Fruit fly (Drosophila melanogaster) whole organism, embryonic: ENCODE measurements around the gene CG5541.
A peak's percentile ranks its signal among the peaks of the same experiment; 100 is the strongest.

Experiments used
- Abd-B ChIP-seq: fragments of 200-800 bp; sonication (Bioruptor generic); optimal IDR thresholded peaks from 2 replicates; lab custom pipeline; 2018; ENCODE audit warnings: missing biosample characterization, mild to moderate bottlenecking, missing genetic modification characterization, moderate library complexity
- Atf6 ChIP-seq: fragments of 200-800 bp; sonication (Bioruptor generic); IDR thresholded peaks from 2 replicates; pipeline ENCODE4 v1.3.6; 2022; ENCODE audit warnings: missing biosample characterization, missing genetic modification characterization
- CG10321 ChIP-seq: fragments of 200-800 bp; sonication (Bioruptor generic); IDR thresholded peaks from 2 replicates; pipeline ENCODE4 v1.3.6; 2022; ENCODE audit warnings: missing biosample characterization, missing genetic modification characterization
- CG10654 ChIP-seq: fragments of 200-800 bp; sonication (Bioruptor generic); optimal IDR thresholded peaks from 2 replicates; lab custom pipeline; 2016; ENCODE audit warnings: missing biosample characterization, missing genetic modification characterization
- CG11560 ChIP-seq: fragments of 200-800 bp; sonication (Bioruptor generic); IDR thresholded peaks from 3 replicates; pipeline ENCODE4 v1.3.6; 2022; ENCODE audit warnings: missing biosample characterization, missing genetic modification characterization
- CG12744 ChIP-seq: fragments of 200-800 bp; sonication (Bioruptor generic); optimal IDR thresholded peaks from 2 replicates; lab custom pipeline; 2016; ENCODE audit warnings: missing biosample characterization, missing genetic modification characterization
- CG1529 ChIP-seq: fragments of 200-800 bp; sonication (Bioruptor generic); optimal IDR thresholded peaks from 3 replicates; lab custom pipeline; 2018; ENCODE audit warnings: missing biosample characterization, missing genetic modification characterization
- CG15479 ChIP-seq: fragments of 200-800 bp; sonication (Bioruptor generic); optimal IDR thresholded peaks from 3 replicates; lab custom pipeline; 2019; ENCODE audit warnings: missing biosample characterization, mild to moderate bottlenecking, missing genetic modification characterization, moderate library complexity
- CG15696 ChIP-seq: fragments of 200-800 bp; sonication (Bioruptor generic); optimal IDR thresholded peaks from 2 replicates; lab custom pipeline; 2019; ENCODE audit warnings: missing biosample characterization, mild to moderate bottlenecking, missing genetic modification characterization, moderate library complexity
- CG17568 ChIP-seq: fragments of 200-800 bp; sonication (Bioruptor generic); optimal IDR thresholded peaks from 2 replicates; lab custom pipeline; 2018; ENCODE audit warnings: missing biosample characterization, mild to moderate bottlenecking, missing genetic modification characterization, moderate library complexity
- CG18619 ChIP-seq: fragments of 200-800 bp; sonication (Bioruptor generic); optimal IDR thresholded peaks from 3 replicates; lab custom pipeline; 2017; ENCODE audit warnings: missing biosample characterization, mild to moderate bottlenecking, missing genetic modification characterization
- CG18764 ChIP-seq: fragments of 200-800 bp; sonication (Bioruptor generic); optimal IDR thresholded peaks from 3 replicates; lab custom pipeline; 2016; ENCODE audit warnings: missing biosample characterization, missing genetic modification characterization
- CG30431 ChIP-seq: fragments of 200-800 bp; sonication (Bioruptor generic); optimal IDR thresholded peaks from 2 replicates; lab custom pipeline; 2017; ENCODE audit warnings: missing biosample characterization, missing genetic modification characterization
- CG33213 ChIP-seq: fragments of 200-800 bp; sonication (Bioruptor generic); optimal IDR thresholded peaks from 3 replicates; lab custom pipeline; 2016; ENCODE audit warnings: missing biosample characterization, missing genetic modification characterization
- CG3847 ChIP-seq: fragments of 200-800 bp; sonication (Bioruptor generic); IDR thresholded peaks from 2 replicates; pipeline ENCODE4 v1.3.6; 2022; ENCODE audit warnings: missing biosample characterization, missing genetic modification characterization
- CG42726 ChIP-seq: fragments of 200-800 bp; sonication (Bioruptor generic); IDR thresholded peaks from 2 replicates; pipeline ENCODE4 v1.3.6; 2022; ENCODE audit warnings: missing biosample characterization, missing genetic modification characterization; ENCODE audit not compliant: partially characterized antibody
- CG5953 ChIP-seq: fragments of 200-800 bp; sonication (Bioruptor generic); IDR thresholded peaks from 2 replicates; pipeline ENCODE4 v1.3.6; 2022; ENCODE audit warnings: missing biosample characterization, missing genetic modification characterization
- CG6791 ChIP-seq: fragments of 200-800 bp; sonication (Bioruptor generic); IDR thresholded peaks from 3 replicates; pipeline ENCODE4 v1.3.6; 2022; ENCODE audit warnings: missing biosample characterization, missing genetic modification characterization; ENCODE audit not compliant: partially characterized antibody
- CG8359 ChIP-seq: fragments of 200-800 bp; sonication (Bioruptor generic); optimal IDR thresholded peaks from 2 replicates; lab custom pipeline; 2017; ENCODE audit warnings: missing biosample characterization, mild to moderate bottlenecking, missing genetic modification characterization, borderline replicate concordance
- CG8478 ChIP-seq: fragments of >200 bp; optimal IDR thresholded peaks from 2 replicates; lab custom pipeline; 2018
- CG8765 ChIP-seq: fragments of 200-800 bp; sonication (Bioruptor generic); IDR thresholded peaks from 2 replicates; pipeline ENCODE4 v1.3.6; 2022; ENCODE audit warnings: missing biosample characterization, missing genetic modification characterization
- CG8944 ChIP-seq: fragments of 200-800 bp; sonication (Bioruptor generic); optimal IDR thresholded peaks from 3 replicates; lab custom pipeline; 2016; ENCODE audit warnings: missing biosample characterization, missing genetic modification characterization
- CG9215 ChIP-seq: fragments of 200-800 bp; sonication (Bioruptor generic); IDR thresholded peaks from 2 replicates; pipeline ENCODE4 v1.3.6; 2022; ENCODE audit warnings: missing biosample characterization, missing genetic modification characterization
- CG9817 ChIP-seq: fragments of 200-800 bp; sonication (Bioruptor generic); optimal IDR thresholded peaks from 2 replicates; lab custom pipeline; 2018; ENCODE audit warnings: missing biosample characterization, mild to moderate bottlenecking, missing genetic modification characterization, moderate library complexity
- CoRest ChIP-seq: fragments of 200-800 bp; sonication (Bioruptor generic); optimal IDR thresholded peaks from 3 replicates; lab custom pipeline; 2018; ENCODE audit warnings: missing biosample characterization, mild to moderate bottlenecking, missing genetic modification characterization, moderate library complexity
- Ets97D ChIP-seq: fragments of 200-800 bp; sonication (Bioruptor generic); optimal IDR thresholded peaks from 3 replicates; lab custom pipeline; 2016; ENCODE audit warnings: missing biosample characterization, missing genetic modification characterization
- Gsc ChIP-seq: fragments of 200-800 bp; sonication (Bioruptor generic); IDR thresholded peaks from 2 replicates; pipeline ENCODE4 v1.3.6; 2022; ENCODE audit warnings: missing biosample characterization, missing genetic modification characterization
- Hr39 ChIP-seq: fragments of >200 bp; optimal IDR thresholded peaks from 2 replicates; lab custom pipeline; 2017
- Jarid2 ChIP-seq: fragments of 200-800 bp; sonication (Bioruptor generic); optimal IDR thresholded peaks from 3 replicates; lab custom pipeline; 2017; ENCODE audit warnings: mild to moderate bottlenecking, missing biosample characterization, missing genetic modification reagents, missing genetic modification characterization
- Kr ChIP-seq: fragments of 200-800 bp; sonication (Bioruptor generic); optimal IDR thresholded peaks from 2 replicates; lab custom pipeline; 2017; ENCODE audit warnings: missing biosample characterization, mild to moderate bottlenecking, missing genetic modification characterization
- Lhr ChIP-seq: fragments of 200-800 bp; sonication (Bioruptor generic); optimal IDR thresholded peaks from 3 replicates; lab custom pipeline; 2017; ENCODE audit warnings: mild to moderate bottlenecking, missing biosample characterization, missing genetic modification reagents, missing genetic modification characterization
- Meics ChIP-seq: fragments of 200-800 bp; sonication (Bioruptor generic); optimal IDR thresholded peaks from 2 replicates; lab custom pipeline; 2017; ENCODE audit warnings: missing biosample characterization, mild to moderate bottlenecking, missing genetic modification characterization
- Myb ChIP-seq: fragments of 200-800 bp; sonication (Bioruptor generic); optimal IDR thresholded peaks from 2 replicates; lab custom pipeline; 2016; ENCODE audit warnings: missing biosample characterization, missing genetic modification characterization
- Nf-YB ChIP-seq: fragments of 200-800 bp; sonication (Bioruptor generic); optimal IDR thresholded peaks from 3 replicates; lab custom pipeline; 2019; ENCODE audit warnings: missing biosample characterization, mild to moderate bottlenecking, missing genetic modification characterization, moderate library complexity
- Oli ChIP-seq: fragments of 200-800 bp; sonication (Bioruptor generic); optimal IDR thresholded peaks from 2 replicates; lab custom pipeline; 2018; ENCODE audit warnings: missing biosample characterization, mild to moderate bottlenecking, missing genetic modification characterization, moderate library complexity
- Ravus ChIP-seq: fragments of 200-800 bp; sonication (Bioruptor generic); IDR thresholded peaks from 2 replicates; pipeline ENCODE4 v1.3.6; 2022; ENCODE audit warnings: missing biosample characterization, missing genetic modification characterization
- Tbp ChIP-seq: fragments of >200 bp; optimal IDR thresholded peaks from 2 replicates; lab custom pipeline; 2018; ENCODE audit warnings: missing biosample characterization, missing genetic modification characterization
- ac ChIP-seq: fragments of 200-800 bp; sonication (Bioruptor generic); optimal IDR thresholded peaks from 3 replicates; lab custom pipeline; 2017; ENCODE audit warnings: missing biosample characterization, mild to moderate bottlenecking, missing genetic modification characterization
- aop ChIP-seq: fragments of 200-800 bp; sonication (Bioruptor generic); IDR thresholded peaks from 2 replicates; pipeline ENCODE4 v1.3.6; 2022; ENCODE audit warnings: missing biosample characterization, missing genetic modification characterization
- bowl ChIP-seq: fragments of 200-800 bp; sonication (Bioruptor generic); IDR thresholded peaks from 2 replicates; pipeline ENCODE4 v1.3.6; 2022; ENCODE audit warnings: missing biosample characterization, missing genetic modification characterization
- dan ChIP-seq: fragments of 200-800 bp; sonication (Bioruptor generic); IDR thresholded peaks from 2 replicates; pipeline ENCODE4 v1.3.6; 2022; ENCODE audit warnings: missing biosample characterization, missing genetic modification characterization
- dmrt11E ChIP-seq: fragments of 200-800 bp; sonication (Bioruptor generic); optimal IDR thresholded peaks from 3 replicates; lab custom pipeline; 2018; ENCODE audit warnings: missing biosample characterization, mild to moderate bottlenecking, missing genetic modification characterization, moderate library complexity
- dysf ChIP-seq: fragments of 200-800 bp; sonication (Bioruptor generic); IDR thresholded peaks from 3 replicates; pipeline ENCODE4 v1.3.6; 2022; ENCODE audit warnings: missing biosample characterization, missing genetic modification characterization
- emc ChIP-seq: fragments of 200-800 bp; sonication (Bioruptor generic); optimal IDR thresholded peaks from 2 replicates; lab custom pipeline; 2016; ENCODE audit warnings: missing biosample characterization, missing genetic modification characterization
- gcm2 ChIP-seq: fragments of 200-800 bp; sonication (Bioruptor generic); optimal IDR thresholded peaks from 2 replicates; lab custom pipeline; 2016; ENCODE audit warnings: missing biosample characterization, missing genetic modification characterization
- insv ChIP-seq, 2 experiments: fragments of 200-800 bp; sonication (Bioruptor generic); optimal IDR thresholded peaks; 3 replicates each; lab custom pipeline; 2016 to 2018; ENCODE audit warnings: missing biosample characterization in 2 of 2, missing genetic modification characterization in 2 of 2
- klu ChIP-seq: fragments of 200-800 bp; sonication (Bioruptor generic); IDR thresholded peaks from 2 replicates; pipeline ENCODE4 v1.3.6; 2022; ENCODE audit warnings: missing biosample characterization, missing genetic modification characterization
- otp ChIP-seq: fragments of 200-800 bp; sonication (Bioruptor generic); IDR thresholded peaks from 3 replicates; pipeline ENCODE4, ENCODE4 v1.3.6; 2022; ENCODE audit warnings: missing biosample characterization, missing genetic modification characterization
- seq ChIP-seq: fragments of 200-800 bp; sonication (Bioruptor generic); IDR thresholded peaks from 2 replicates; pipeline ENCODE4 v1.3.6; 2022; ENCODE audit warnings: missing biosample characterization, missing genetic modification characterization
- stc ChIP-seq: fragments of 200-800 bp; sonication (Bioruptor generic); IDR thresholded peaks from 2 replicates; pipeline ENCODE4 v1.3.6; 2022; ENCODE audit warnings: missing biosample characterization, missing genetic modification characterization
- sug ChIP-seq: fragments of 200-800 bp; optimal IDR thresholded peaks from 2 replicates; lab custom pipeline; 2019; ENCODE audit warnings: missing biosample characterization, mild to moderate bottlenecking, missing genetic modification characterization, moderate library complexity
- zfh2 ChIP-seq: fragments of 200-800 bp; sonication (Bioruptor generic); optimal IDR thresholded peaks from 2 replicates; lab custom pipeline; 2016; ENCODE audit warnings: missing biosample characterization, missing genetic modification characterization

The CG5541 gene

DNA sequence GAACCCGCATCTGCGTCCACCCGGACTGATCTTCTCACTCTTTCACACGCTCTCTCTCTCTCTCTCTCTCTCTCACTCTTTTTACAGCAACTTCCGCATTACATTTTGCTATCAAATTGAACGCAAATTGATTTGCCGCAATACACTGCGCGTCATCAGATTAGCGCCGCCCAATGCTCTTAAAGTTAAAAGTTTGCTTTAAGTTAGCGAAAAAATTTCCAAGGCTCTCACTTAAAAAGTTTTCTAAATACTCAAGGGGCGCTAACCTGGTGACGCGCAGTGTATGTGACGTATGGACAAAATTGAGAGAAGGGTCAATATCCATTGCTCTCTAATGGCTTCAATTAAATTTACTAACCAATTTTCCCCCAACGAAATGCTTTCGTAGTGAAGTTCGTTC lies 21.7 kb upstream of the CG5541 start (continued):
- TF ChIP-seq CG10321 (GFP tag; lab: Robert Waterston, UW): peak; percentile 55; the same call in 1 of the 2 replicates
- peak; percentile 68; the same call in 1 of the 2 replicates for TF ChIP-seq aop (GFP tag; lab: Robert Waterston, UW)
- peak; percentile 53 for TF ChIP-seq Ets97D
- peak; percentile 71 for TF ChIP-seq CG17568
- peak; percentile 82 for TF ChIP-seq CG30431 (GFP tag; lab: Kevin White, UChicago)
- peak; percentile 67 for TF ChIP-seq CG5953 (GFP tag; lab: Robert Waterston, UW)
- peak; percentile 79 for TF ChIP-seq dmrt11E (tag; lab: Kevin White, UChicago)
- peak; percentile 62; the same call in 2 of the 3 replicates for TF ChIP-seq CG11560 (tag; lab: Robert Waterston, UW)
- no peak for TF ChIP-seq dan
- TF ChIP-seq dysf (GFP tag; lab: Robert Waterston, UW): peak; percentile 86
- TF ChIP-seq Meics (GFP tag; lab: Kevin White, UChicago): peak; percentile 83
- TF ChIP-seq CG18764 (GFP tag; lab: Kevin White, UChicago): peak; percentile 79
- TF ChIP-seq Kr (GFP tag; lab: Kevin White, UChicago): peak; percentile 15
- peak; percentile 50 for TF ChIP-seq Jarid2
- no peak for TF ChIP-seq bowl
- peak; percentile 84 for TF ChIP-seq CG8944 (GFP tag; lab: Kevin White, UChicago)
- TF ChIP-seq Lhr (GFP tag; lab: Kevin White, UChicago): peak; percentile 47
- peak; percentile 56 for TF ChIP-seq CG9215
- TF ChIP-seq Hr39 (lab: Kevin White, UChicago): no peak
- peak; percentile 89 for TF ChIP-seq CoRest
- peak; percentile 90 for TF ChIP-seq Atf6 (GFP tag; lab: Robert Waterston, UW)
- peak in 1 of 2 experiments; percentile 21 for TF ChIP-seq insv (GFP tag; optimal IDR thresholded peaks at IDR 0.05; lab: Kevin White, UChicago)
- TF ChIP-seq CG8478 (lab: Kevin White, UChicago): no peak
- TF ChIP-seq CG15696 (tag; lab: Kevin White, UChicago): peak; percentile 72
- peak; percentile 85 for TF ChIP-seq stc (GFP tag; lab: Robert Waterston, UW)
- TF ChIP-seq CG42726 (GFP tag; lab: Robert Waterston, UW): no peak
- peak; percentile 56 for TF ChIP-seq ac (GFP tag; lab: Kevin White, UChicago)
- peak; percentile 61 for TF ChIP-seq Ravus (GFP tag; lab: Robert Waterston, UW)
- TF ChIP-seq Gsc (GFP tag; lab: Robert Waterston, UW): no peak
- TF ChIP-seq CG15479: peak; percentile 18
- TF ChIP-seq sug (tag; lab: Kevin White, UChicago): peak; percentile 80
- TF ChIP-seq klu: peak; percentile 50; the same call in 1 of the 2 replicates
- TF ChIP-seq CG9817 (tag; lab: Kevin White, UChicago): peak; percentile 89
- peak; percentile 84 for TF ChIP-seq CG33213 (GFP tag; lab: Kevin White, UChicago)
- TF ChIP-seq CG18619: peak; percentile 81
- TF ChIP-seq CG3847 (GFP tag; lab: Robert Waterston, UW): peak; percentile 84
- TF ChIP-seq Abd-B: peak; percentile 86
- TF ChIP-seq seq (GFP tag; lab: Robert Waterston, UW): peak; percentile 84
- 0 out of 3 replicates have a peak, but pooled peaks have one; percentile 25 for TF ChIP-seq CG6791
- peak; percentile 76 for TF ChIP-seq emc (GFP tag; lab: Kevin White, UChicago)
- TF ChIP-seq CG8765: peak; percentile 34; the same call in 1 of the 2 replicates
- peak; percentile 80 for TF ChIP-seq CG12744 (GFP tag; lab: Kevin White, UChicago)
- TF ChIP-seq CG1529 (GFP tag; lab: Kevin White, UChicago): peak; percentile 73
- peak; percentile 74 for TF ChIP-seq gcm2 (GFP tag; lab: Kevin White, UChicago)
- TF ChIP-seq zfh2 (GFP tag; lab: Kevin White, UChicago): peak; percentile 73
- peak; percentile 70 for TF ChIP-seq Myb (GFP tag; lab: Kevin White, UChicago)
- peak; percentile 68 for TF ChIP-seq Nf-YB (GFP tag; lab: Kevin White, UChicago)
- peak; percentile 75 for TF ChIP-seq CG10654
- peak; percentile 88 for TF ChIP-seq Oli (tag; lab: Kevin White, UChicago)
- TF ChIP-seq otp (GFP tag; lab: Robert Waterston, UW): peak; percentile 90
- no peak for TF ChIP-seq Tbp (GFP tag; lab: Kevin White, UChicago)
- TF ChIP-seq CG8359: peak; percentile 65
